Fruit fly (Drosophila melanogaster): ENCODE results near the gene CG32212.

The CG32212 gene

dm6 chr3L:19497135-19497534 is 9.8 kb downstream of the CG32212 start:
- TF ChIP-seq CG9705 (GFP tag; optimal IDR thresholded peaks at IDR 0.05) (no peak), GATAd (GFP tag; optimal IDR thresholded peaks at IDR 0.05) (no peak), dmrt93B (GFP tag; optimal IDR thresholded peaks at IDR 0.05) (no peak), Mio (GFP tag; optimal IDR thresholded peaks at IDR 0.05) (no peak), Hr78 (GFP tag; optimal IDR thresholded peaks at IDR 0.05) (no peak), br (GFP tag; optimal IDR thresholded peaks at IDR 0.05) (no peak), sage (GFP tag; optimal IDR thresholded peaks at IDR 0.05) (no peak), Abd-B (GFP tag; optimal IDR thresholded peaks at IDR 0.05) (no peak), Sp1 (GFP tag; optimal IDR thresholded peaks at IDR 0.05) (no peak), tai (GFP tag; optimal IDR thresholded peaks at IDR 0.05) (no peak), Dif (GFP tag; optimal IDR thresholded peaks at IDR 0.05; ENCODE audit: partially characterized antibody) (no peak), sv (GFP tag; optimal IDR thresholded peaks at IDR 0.05) (no peak), OdsH (GFP tag; optimal IDR thresholded peaks at IDR 0.05) (no peak), foxo (GFP tag; optimal IDR thresholded peaks at IDR 0.05) (no peak), N (GFP tag; optimal IDR thresholded peaks at IDR 0.05) (no peak), CG32264 (GFP tag; optimal IDR thresholded peaks at IDR 0.05) (no peak), HLH106 (tag; optimal IDR thresholded peaks at IDR 0.05) (no peak)

dm6 chr3L:19497623-19498022 is 10.3 kb downstream of the CG32212 start, which contains the start of gene CG9449:
Gene CG9449 (minus strand): TSS chr3L:19497723.
- TF ChIP-seq ey (GFP tag; optimal IDR thresholded peaks at IDR 0.05), result no peak
- no peak for TF ChIP-seq jim (GFP tag; optimal IDR thresholded peaks at IDR 0.05)
- no peak for TF ChIP-seq Abd-B (GFP tag; optimal IDR thresholded peaks at IDR 0.05)
- TF ChIP-seq dsf (GFP tag; optimal IDR thresholded peaks at IDR 0.05; ENCODE audit: borderline replicate concordance), result no peak
- no peak for TF ChIP-seq rgr (GFP tag; optimal IDR thresholded peaks at IDR 0.05)
- no peak for TF ChIP-seq usp (GFP tag; optimal IDR thresholded peaks at IDR 0.05)
- no peak for TF ChIP-seq dmrt93B (GFP tag; optimal IDR thresholded peaks at IDR 0.05)
- TF ChIP-seq brk (GFP tag; optimal IDR thresholded peaks at IDR 0.05), result no peak
- no peak for TF ChIP-seq psq (GFP tag; optimal IDR thresholded peaks at IDR 0.05)
- TF ChIP-seq Dfd (GFP tag; optimal IDR thresholded peaks at IDR 0.05), result no peak
- no peak for TF ChIP-seq GATAd (GFP tag; optimal IDR thresholded peaks at IDR 0.05)
- no peak for TF ChIP-seq OdsH (GFP tag; optimal IDR thresholded peaks at IDR 0.05)
- no peak for TF ChIP-seq Mio (GFP tag; optimal IDR thresholded peaks at IDR 0.05)
- TF ChIP-seq pan (optimal IDR thresholded peaks at IDR 0.05), result no peak
- TF ChIP-seq sv (GFP tag; optimal IDR thresholded peaks at IDR 0.05), result no peak
- TF ChIP-seq HLH106 (tag; optimal IDR thresholded peaks at IDR 0.05), result no peak

dm6 chr3L:19499334-19499733 is 12.0 kb downstream of the CG32212 start:
- TF ChIP-seq dl (GFP tag; optimal IDR thresholded peaks at IDR 0.05; ENCODE audit: insufficient read depth in 1 of 2, partially characterized antibody in 2 of 2) (no peak), GATAd (GFP tag; optimal IDR thresholded peaks at IDR 0.05) (no peak), Hr83 (GFP tag; optimal IDR thresholded peaks at IDR 0.05; ENCODE audit: poor library complexity, severe bottlenecking) (no peak), lola (GFP tag; optimal IDR thresholded peaks at IDR 0.05) (no peak), N (GFP tag; optimal IDR thresholded peaks at IDR 0.05) (no peak), jim (GFP tag; optimal IDR thresholded peaks at IDR 0.05) (no peak), h (GFP tag; optimal IDR thresholded peaks at IDR 0.05) (no peak), ey (GFP tag; optimal IDR thresholded peaks at IDR 0.05) (no peak), dmrt93B (GFP tag; optimal IDR thresholded peaks at IDR 0.05) (no peak), sv (GFP tag; optimal IDR thresholded peaks at IDR 0.05) (no peak), usp (GFP tag; optimal IDR thresholded peaks at IDR 0.05) (no peak), Myc (optimal IDR thresholded peaks at IDR 0.05) (no peak), HLH106 (tag; optimal IDR thresholded peaks at IDR 0.05) (no peak), Hr78 (GFP tag; optimal IDR thresholded peaks at IDR 0.05) (no peak), fru (GFP tag; optimal IDR thresholded peaks at IDR 0.05) (no peak), br (GFP tag; optimal IDR thresholded peaks at IDR 0.05) (no peak)

dm6 chr3L:19500698-19501097 is 13.3 kb downstream of the CG32212 start, which contains the start of gene CG9451:
Gene CG9451 (minus strand): TSS chr3L:19500798.
- TF ChIP-seq brk (GFP tag; optimal IDR thresholded peaks at IDR 0.05) (no peak), Hr78 (GFP tag; optimal IDR thresholded peaks at IDR 0.05) (no peak), fru (GFP tag; optimal IDR thresholded peaks at IDR 0.05) (no peak), Dif (GFP tag; optimal IDR thresholded peaks at IDR 0.05; ENCODE audit: partially characterized antibody) (no peak), ey (GFP tag; optimal IDR thresholded peaks at IDR 0.05) (no peak), CG9705 (GFP tag; optimal IDR thresholded peaks at IDR 0.05) (no peak), woc (GFP tag; optimal IDR thresholded peaks at IDR 0.05) (no peak), OdsH (GFP tag; optimal IDR thresholded peaks at IDR 0.05) (no peak), tai (GFP tag; optimal IDR thresholded peaks at IDR 0.05) (no peak), Rel (GFP tag; optimal IDR thresholded peaks at IDR 0.05) (no peak), Rel (tag; optimal IDR thresholded peaks at IDR 0.05) (no peak), Vsx2 (GFP tag; optimal IDR thresholded peaks at IDR 0.05; ENCODE audit: partially characterized antibody) (no peak), Hnf4 (GFP tag; optimal IDR thresholded peaks at IDR 0.05) (no peak), dl (GFP tag; optimal IDR thresholded peaks at IDR 0.05; ENCODE audit: insufficient read depth in 1 of 2, partially characterized antibody in 2 of 2) (no peak), Myc (optimal IDR thresholded peaks at IDR 0.05) (no peak), psq (GFP tag; optimal IDR thresholded peaks at IDR 0.05) (no peak), CrebA (GFP tag; optimal IDR thresholded peaks at IDR 0.05; ENCODE audit: borderline replicate concordance) (no peak), HLH106 (tag; optimal IDR thresholded peaks at IDR 0.05) (no peak), pan (optimal IDR thresholded peaks at IDR 0.05) (no peak), GATAd (GFP tag; optimal IDR thresholded peaks at IDR 0.05) (no peak)
